Worm (Caenorhabditis elegans): ENCODE measurements around the gene zhit-2.

Gene zhit-2

ce11 chrIII:4276277-4276676, 32.1 kb upstream of the zhit-2 start:
- TF ChIP-seq egrh-3 (GFP tag; IDR thresholded peaks at IDR 0.05) (peak; percentile 39; the same call in 1 of the 2 replicates), zfh-2 (GFP tag; conservative IDR thresholded peaks at IDR 0.05) (0 out of 2 replicates have a peak, but pooled peaks have one; percentile 28), B0035.1 (tag; optimal IDR thresholded peaks at IDR 0.05) (no peak)

- TF ChIP-seq nfyb-1 (GFP tag; IDR thresholded peaks at IDR 0.05) (peak; percentile 67), let-526 (GFP tag; IDR thresholded peaks at IDR 0.05) (no peak), ama-1 (optimal IDR thresholded peaks at IDR 0.05) (no peak), ama-1 (GFP tag; optimal IDR thresholded peaks at IDR 0.05) (no peak), T07F8.4 (tag; optimal IDR thresholded peaks at IDR 0.05) (no peak)
These were observed 31.5 kb upstream of the zhit-2 start for ce11 chrIII:4275704-4276103.

- no peak for TF ChIP-seq bed-2 (GFP tag; IDR thresholded peaks at IDR 0.05)
- no peak for TF ChIP-seq dpl-1 (GFP tag; optimal IDR thresholded peaks at IDR 0.05)
- 0 out of 2 replicates have a peak, but pooled peaks have one; percentile 9 for TF ChIP-seq D2030.7 (GFP tag; IDR thresholded peaks at IDR 0.05)
- peak; percentile 18; the same call in 1 of the 2 replicates for TF ChIP-seq hmg-1.2 (GFP tag; IDR thresholded peaks at IDR 0.05)
These were observed 30.3 kb upstream of the zhit-2 start for ce11 chrIII:4274524-4274923.

DNA sequence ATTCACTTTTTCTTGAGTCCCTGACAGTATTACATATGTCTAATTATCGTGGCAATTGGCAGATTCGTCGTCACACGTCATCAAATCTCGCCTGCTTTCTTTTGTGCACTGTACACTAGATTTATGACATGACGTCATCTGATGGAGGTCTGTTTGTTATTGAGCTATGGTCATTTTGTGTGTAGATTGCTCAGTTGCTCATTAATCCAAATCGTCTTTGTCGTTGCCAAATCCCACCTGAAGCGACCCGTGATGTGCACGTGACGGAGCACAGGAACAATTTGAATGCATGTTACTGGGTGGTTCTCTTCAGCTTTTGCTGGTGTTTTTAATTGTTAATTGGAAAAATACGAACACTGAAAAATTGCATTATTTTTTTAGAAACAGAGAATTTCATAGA, 28.7 kb upstream of the zhit-2 start:
- TF ChIP-seq unc-62 (GFP tag; optimal IDR thresholded peaks at IDR 0.05), result peak; percentile 13
- TF ChIP-seq ztf-28 (GFP tag; IDR thresholded peaks at IDR 0.05), result no peak

DNA sequence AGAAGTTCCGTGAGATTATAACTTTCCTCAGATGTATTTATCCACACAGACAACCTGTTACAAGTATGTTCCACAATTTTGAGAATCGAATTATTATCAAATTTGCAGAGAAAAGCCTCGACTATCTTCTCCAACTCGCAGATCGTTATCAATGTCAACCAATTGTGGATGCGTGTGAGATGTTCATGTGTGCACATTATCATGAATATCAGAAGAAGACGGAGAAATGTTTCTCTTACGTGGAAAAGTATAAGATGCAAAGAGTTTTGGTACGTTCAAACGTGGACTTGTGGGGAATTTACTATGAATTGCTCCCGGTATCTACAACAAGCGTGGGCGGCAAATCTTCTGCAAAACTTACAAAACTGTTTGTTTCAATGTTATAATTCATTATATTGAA, 26.9 kb upstream of the zhit-2 start:
- TF ChIP-seq him-1 (tag; optimal IDR thresholded peaks at IDR 0.05) (no peak), dpff-1 (tag; optimal IDR thresholded peaks at IDR 0.05) (no peak), ZK185.1 (tag; optimal IDR thresholded peaks at IDR 0.05; ENCODE audit: poor library complexity, severe bottlenecking) (no peak), F49E8.2 (tag; optimal IDR thresholded peaks at IDR 0.05; ENCODE audit: insufficient read depth) (no peak), snpc-3.4 (tag; optimal IDR thresholded peaks at IDR 0.05) (no peak), F22D6.2 (tag; optimal IDR thresholded peaks at IDR 0.05) (no peak)

DNA sequence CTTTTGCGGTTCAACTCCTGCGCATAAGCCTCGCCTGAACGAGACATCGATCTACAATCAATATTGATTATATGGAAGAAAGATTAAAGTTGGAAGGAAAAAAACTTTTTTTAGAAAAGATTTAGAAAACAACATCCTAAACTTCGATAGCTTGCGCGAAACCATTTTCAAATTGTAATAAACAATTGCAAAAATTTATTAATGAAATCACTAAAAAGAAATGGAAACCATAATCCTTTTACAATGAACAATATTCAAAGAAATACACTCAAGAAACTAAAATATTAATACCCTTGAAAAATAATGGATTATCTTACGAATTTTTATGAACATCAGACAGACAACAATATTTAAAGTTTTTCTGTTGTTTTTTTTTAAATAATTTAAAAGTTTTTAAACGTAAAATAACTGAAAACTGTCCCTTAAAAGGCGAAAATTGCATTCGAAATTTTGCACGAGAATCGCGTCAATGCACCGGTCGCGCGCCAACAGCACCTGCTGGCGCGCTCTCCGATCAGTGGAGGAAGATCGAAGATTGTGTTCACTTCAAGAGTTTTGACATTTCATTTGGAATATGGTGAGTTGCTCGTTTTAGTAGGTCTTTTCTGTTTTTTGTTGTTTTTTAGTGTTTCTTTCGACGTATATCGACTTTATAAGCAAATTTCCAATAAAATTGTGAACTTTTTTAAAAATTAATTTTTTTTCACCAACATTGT, 25.2 kb upstream of the zhit-2 start, which contains the start of the genes sftb-1 and R10E4.1:
sftb-1 (minus strand) TSS at position 51 of the 716 bp plus-strand sequence.
R10E4.1 (plus strand) TSS at position 524 of the 716 bp plus-strand sequence.
- TF ChIP-seq attf-3 (GFP tag; conservative IDR thresholded peaks at IDR 0.05), result no peak
- no peak for TF ChIP-seq ama-1 (optimal IDR thresholded peaks at IDR 0.05)
- TF ChIP-seq ama-1 (GFP tag; optimal IDR thresholded peaks at IDR 0.05), result no peak
- TF ChIP-seq ccch-3 (GFP tag; optimal IDR thresholded peaks at IDR 0.05), result no peak
- no peak for TF ChIP-seq gei-17 (GFP tag; optimal IDR thresholded peaks at IDR 0.05)
- TF ChIP-seq ceh-91 (GFP tag; IDR thresholded peaks at IDR 0.05), result no peak
- no peak for TF ChIP-seq dpff-1 (tag; optimal IDR thresholded peaks at IDR 0.05)
- TF ChIP-seq attf-5 (GFP tag; optimal IDR thresholded peaks at IDR 0.05), result peak; percentile 36
- peak; percentile 94 for TF ChIP-seq ztf-18 (tag; optimal IDR thresholded peaks at IDR 0.05)
- TF ChIP-seq D2030.7 (GFP tag; IDR thresholded peaks at IDR 0.05), result 0 out of 2 replicates have a peak, but pooled peaks have one; percentile 12
- TF ChIP-seq attf-6 (GFP tag; IDR thresholded peaks at IDR 0.05), result no peak
- no peak for TF ChIP-seq ceh-79 (tag; optimal IDR thresholded peaks at IDR 0.05)
- TF ChIP-seq zfh-2 (GFP tag; conservative IDR thresholded peaks at IDR 0.05), result no peak
- TF ChIP-seq fkh-3 (tag; optimal IDR thresholded peaks at IDR 0.05), result no peak
- no peak for TF ChIP-seq rec-8 (tag; optimal IDR thresholded peaks at IDR 0.05)
- TF ChIP-seq F23B12.7 (tag; optimal IDR thresholded peaks at IDR 0.05; ENCODE audit: insufficient read depth), result peak; percentile 27
- no peak for TF ChIP-seq nfya-1 (tag; optimal IDR thresholded peaks at IDR 0.05; ENCODE audit: borderline replicate concordance, insufficient read depth)
- no peak for TF ChIP-seq F10E7.11 (tag; optimal IDR thresholded peaks at IDR 0.05)
- no peak for TF ChIP-seq let-526 (GFP tag; IDR thresholded peaks at IDR 0.05)
- no peak for TF ChIP-seq F37B4.10 (GFP tag; IDR thresholded peaks at IDR 0.05)
- peak; percentile 44 for TF ChIP-seq dpl-1 (GFP tag; optimal IDR thresholded peaks at IDR 0.05)
- TF ChIP-seq nhr-90 (tag; optimal IDR thresholded peaks at IDR 0.05), result no peak
- TF ChIP-seq ceh-40 (GFP tag; IDR thresholded peaks at IDR 0.05), result no peak
- TF ChIP-seq dox-1 (GFP tag; IDR thresholded peaks at IDR 0.05), result peak; percentile 74
- no peak for TF ChIP-seq tlf-1 (GFP tag; optimal IDR thresholded peaks at IDR 0.05)

Measured in whole organism, young adult.